Worm (Caenorhabditis elegans): ENCODE data around the gene scav-4.

DNA sequence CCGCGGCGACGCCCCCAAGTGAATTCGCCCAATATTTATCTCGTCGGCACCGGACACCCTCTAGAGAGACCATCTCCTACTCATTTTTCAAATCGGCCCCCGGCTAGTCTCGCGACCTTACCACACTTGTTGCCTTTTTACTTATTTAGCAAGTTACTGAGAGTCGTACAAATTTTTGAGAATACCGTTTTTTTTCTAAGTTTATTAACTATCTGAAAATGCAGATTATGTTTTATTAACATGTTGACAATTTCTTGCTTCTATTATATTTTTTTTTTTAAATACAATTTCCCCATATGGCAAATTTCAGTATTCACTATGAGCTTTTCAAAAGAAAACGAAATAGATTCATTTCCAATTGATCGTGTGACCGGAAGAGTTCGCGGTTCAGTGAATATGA, 4.8 kb upstream of the scav-4 start, which contains the start of the genes F11C1.4 and F11C1.10:
- TF ChIP-seq snpc-4 (GFP tag; optimal IDR thresholded peaks at IDR 0.05) (no peak), snpc-4 (tag; optimal IDR thresholded peaks at IDR 0.05) (no peak), attf-3 (GFP tag; conservative IDR thresholded peaks at IDR 0.05) (no peak), F33H1.4 (GFP tag; IDR thresholded peaks at IDR 0.05) (no peak), unc-130 (GFP tag; optimal IDR thresholded peaks at IDR 0.05) (no peak)

Measured in whole organism, young adult.